Worm (Caenorhabditis elegans) whole organism, L1 larva: ENCODE results near the gene K06G5.1.
A peak's percentile ranks its signal among the peaks of the same experiment; 100 is the strongest.

Experiments
- elt-3 ChIP-seq, 6 experiments: fragments of 150-350 bp in 1 of 6; sonication (generic microtip); optimal IDR thresholded peaks; 2 replicates each; lab custom pipeline; 2017 to 2018; ENCODE audit warnings: missing biosample characterization in 6 of 6, missing genetic modification characterization in 6 of 6, inconsistent platforms in 1 of 6
- ets-5 ChIP-seq: fragments of 200-800 bp; sonication (Bioruptor generic); IDR thresholded peaks from 2 replicates; pipeline ENCODE4 v1.3.6; 2022; ENCODE audit warnings: missing genetic modification characterization, missing compliant biosample characterization
- fkh-10 ChIP-seq: sonication (generic microtip); optimal IDR thresholded peaks from 2 replicates; lab custom pipeline; 2017; ENCODE audit warnings: missing biosample characterization, missing genetic modification reagents, missing genetic modification characterization
- mdl-1 ChIP-seq, 2 experiments: fragments of 150-350 bp; optimal IDR thresholded peaks; 2 replicates each; lab custom pipeline; 2014 to 2017; ENCODE audit warnings: missing biosample characterization in 2 of 2, missing genetic modification characterization in 2 of 2, inconsistent platforms in 1 of 2
- nhr-12 ChIP-seq: sonication (generic microtip); optimal IDR thresholded peaks from 2 replicates; lab custom pipeline; 2017; ENCODE audit warnings: missing biosample characterization, missing genetic modification characterization
- sox-4 ChIP-seq: sonication (generic microtip); optimal IDR thresholded peaks from 2 replicates; lab custom pipeline; 2016; ENCODE audit warnings: missing genetic modification characterization, missing compliant biosample characterization

ce11 chrX:14244493-14244892 is 29.7 kb downstream of the K06G5.1 start:
- TF ChIP-seq mdl-1 (tag; optimal IDR thresholded peaks at IDR 0.05; lab: Kevin White, UChicago) (peak in 1 of 2 experiments; percentile 7), fkh-10 (GFP tag; lab: Kevin White, UChicago) (no peak), ets-5 (no peak), sox-4 (tag; lab: Kevin White, UChicago) (no peak), elt-3 (tag; optimal IDR thresholded peaks at IDR 0.05; lab: Kevin White, UChicago) (no peak), nhr-12 (tag; lab: Kevin White, UChicago) (no peak)
